Fruit fly (Drosophila melanogaster) whole organism, adult: Measurements from ENCODE around the gene Jhbp5.

Experiments used
- CG12768 ChIP-seq: fragments of 200-800 bp; sonication (Bioruptor generic); optimal IDR thresholded peaks from 2 replicates; lab custom pipeline; 2017; ENCODE audit warnings: missing biosample characterization, missing genetic modification characterization, mild to moderate bottlenecking, moderate library complexity, missing genetic modification reagents
- CG14711 ChIP-seq: fragments of 200-800 bp; sonication (Bioruptor generic); optimal IDR thresholded peaks from 2 replicates; lab custom pipeline; 2018; ENCODE audit warnings: missing biosample characterization, mild to moderate bottlenecking, missing genetic modification characterization, moderate library complexity
- CG1620 ChIP-seq: fragments of 200-800 bp; sonication (Bioruptor generic); optimal IDR thresholded peaks from 2 replicates; lab custom pipeline; 2016; ENCODE audit warnings: missing biosample characterization, missing genetic modification characterization
- CG7045 ChIP-seq: fragments of 200-800 bp; sonication (Bioruptor generic); optimal IDR thresholded peaks from 2 replicates; lab custom pipeline; 2017; ENCODE audit warnings: missing biosample characterization, mild to moderate bottlenecking, missing genetic modification characterization
- CG7101 ChIP-seq: fragments of 200-800 bp; sonication (Bioruptor generic); optimal IDR thresholded peaks from 2 replicates; lab custom pipeline; 2018; ENCODE audit warnings: missing biosample characterization, mild to moderate bottlenecking, missing genetic modification characterization, moderate library complexity
- Clk ChIP-seq: fragments of 200-800 bp; sonication (Bioruptor generic); optimal IDR thresholded peaks from 2 replicates; lab custom pipeline; 2017; ENCODE audit warnings: missing biosample characterization, missing genetic modification characterization
- Crg-1 ChIP-seq: fragments of 200-800 bp; sonication (Bioruptor generic); optimal IDR thresholded peaks from 2 replicates; lab custom pipeline; 2016; ENCODE audit warnings: missing biosample characterization, missing genetic modification characterization
- Hr96 ChIP-seq: fragments of 200-800 bp; sonication (Bioruptor generic); optimal IDR thresholded peaks from 2 replicates; lab custom pipeline; 2016; ENCODE audit warnings: missing biosample characterization, missing genetic modification characterization
- Mnt ChIP-seq: fragments of 200-800 bp; sonication (Bioruptor generic); optimal IDR thresholded peaks from 2 replicates; lab custom pipeline; 2016; ENCODE audit warnings: missing biosample characterization, mild to moderate bottlenecking, missing genetic modification characterization
- bab1 ChIP-seq: fragments of 200-800 bp; sonication (Bioruptor generic); optimal IDR thresholded peaks from 3 replicates; lab custom pipeline; 2019; ENCODE audit warnings: missing biosample characterization, mild to moderate bottlenecking, missing genetic modification characterization, moderate library complexity
- kay ChIP-seq: fragments of 200-800 bp; sonication (Bioruptor generic); peaks from one replicate; lab custom pipeline; 2016; ENCODE audit warnings: missing biosample characterization, missing genetic modification characterization, borderline replicate concordance
- pad ChIP-seq: fragments of 200-800 bp; sonication (Bioruptor generic); optimal IDR thresholded peaks from 3 replicates; lab custom pipeline; 2017; ENCODE audit warnings: missing biosample characterization, missing genetic modification characterization, mild to moderate bottlenecking, moderate library complexity, missing genetic modification reagents
- toe ChIP-seq: fragments of 200-800 bp; sonication (Bioruptor generic); optimal IDR thresholded peaks from 2 replicates; lab custom pipeline; 2016; ENCODE audit warnings: missing biosample characterization, missing genetic modification characterization

DNA sequence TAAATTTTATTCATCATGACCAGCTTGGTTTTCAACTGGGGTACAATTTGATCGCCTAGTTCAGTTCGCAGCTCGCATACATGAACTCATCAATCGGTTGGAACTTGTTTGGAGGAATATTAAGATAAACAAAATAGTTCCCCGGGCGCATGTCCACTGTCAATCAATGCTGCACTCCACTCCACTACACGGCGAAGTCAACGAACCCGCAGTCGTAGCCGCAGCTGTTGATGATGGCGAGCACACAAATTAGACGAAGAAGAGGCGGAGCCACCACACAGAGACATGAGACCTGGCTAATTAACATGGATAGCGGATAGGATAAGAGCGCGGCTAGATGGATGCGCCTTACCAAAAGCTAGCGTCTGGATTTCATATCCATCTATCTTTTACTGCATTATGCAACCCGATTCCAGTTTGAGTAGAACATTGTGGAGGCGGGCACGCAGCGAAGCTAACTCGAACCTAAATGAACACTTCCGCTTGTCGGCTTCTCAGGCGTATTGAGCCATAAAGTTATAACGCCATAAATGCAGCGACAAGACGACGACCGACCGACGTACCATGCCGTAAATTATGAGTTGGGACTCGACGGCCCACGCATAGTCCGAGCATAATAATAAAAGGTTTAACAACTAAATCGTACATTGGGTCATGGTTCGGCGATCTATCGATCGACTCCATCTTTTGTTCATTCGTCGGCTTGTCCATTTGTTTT lies 46.1 kb upstream of the Jhbp5 start:
- TF ChIP-seq toe: no peak
- TF ChIP-seq CG7045 (GFP tag; lab: Kevin White, UChicago): no peak
- TF ChIP-seq CG7101: no peak
- TF ChIP-seq bab1 (GFP tag; lab: Kevin White, UChicago): no peak
- no peak for TF ChIP-seq Clk
- no peak for TF ChIP-seq CG1620
- TF ChIP-seq kay (GFP tag; lab: Kevin White, UChicago): no peak
- TF ChIP-seq CG12768 (GFP tag; lab: Kevin White, UChicago): no peak
- no peak for TF ChIP-seq Crg-1 (GFP tag; lab: Kevin White, UChicago)
- no peak for TF ChIP-seq Mnt (GFP tag; lab: Kevin White, UChicago)
- no peak for TF ChIP-seq Hr96
- no peak for TF ChIP-seq CG14711 (tag; lab: Kevin White, UChicago)
- no peak for TF ChIP-seq pad (GFP tag; lab: Kevin White, UChicago)
